Fruit fly (Drosophila melanogaster): ENCODE data around the gene CG5250.
A peak's percentile ranks its signal among the peaks of the same experiment; 100 is the strongest.

CG5250 gene

dm6 chr3R:19274028-19274427 lies 45.0 kb upstream of the CG5250 start (continued):
- no peak for TF ChIP-seq hkb (optimal IDR thresholded peaks at IDR 0.05)
- TF ChIP-seq hkb (GFP tag; IDR thresholded peaks at IDR 0.05), result no peak
- no peak for TF ChIP-seq chif (GFP tag; optimal IDR thresholded peaks at IDR 0.05)
- no peak for TF ChIP-seq kni (GFP tag; optimal IDR thresholded peaks at IDR 0.05)
- TF ChIP-seq emc (GFP tag; optimal IDR thresholded peaks at IDR 0.05), result no peak
- TF ChIP-seq dan (GFP tag; IDR thresholded peaks at IDR 0.05), result no peak
- no peak for TF ChIP-seq Doc2 (GFP tag; IDR thresholded peaks at IDR 0.05)
- no peak for TF ChIP-seq otp (GFP tag; IDR thresholded peaks at IDR 0.05)
- no peak for TF ChIP-seq CG12744 (GFP tag; optimal IDR thresholded peaks at IDR 0.05)
- no peak for TF ChIP-seq HHEX (GFP tag; optimal IDR thresholded peaks at IDR 0.05)
- TF ChIP-seq Dll (GFP tag; IDR thresholded peaks at IDR 0.05; ENCODE audit: partially characterized antibody), result no peak
- TF ChIP-seq eve (GFP tag; optimal IDR thresholded peaks at IDR 0.05), result peak in 1 of 2 experiments; percentile 44
- peak; percentile 32 for TF ChIP-seq CG10267 (tag; optimal IDR thresholded peaks at IDR 0.05)
- no peak for TF ChIP-seq nom (GFP tag; optimal IDR thresholded peaks at IDR 0.05)
- TF ChIP-seq Dbx (GFP tag; IDR thresholded peaks at IDR 0.05), result no peak
- TF ChIP-seq Dad (GFP tag; optimal IDR thresholded peaks at IDR 0.05), result no peak
- no peak for TF ChIP-seq Hmr (GFP tag; optimal IDR thresholded peaks at IDR 0.05)
- TF ChIP-seq Poxn (GFP tag; IDR thresholded peaks at IDR 0.05), result no peak
- TF ChIP-seq Dip2 (GFP tag; IDR thresholded peaks at IDR 0.05), result no peak
- no peak for TF ChIP-seq Scr (GFP tag; IDR thresholded peaks at IDR 0.05; ENCODE audit: partially characterized antibody)
- no peak for TF ChIP-seq ssp (GFP tag; IDR thresholded peaks at IDR 0.05)
- TF ChIP-seq sima (GFP tag; optimal IDR thresholded peaks at IDR 0.05), result no peak
- no peak for TF ChIP-seq Fer1 (GFP tag; optimal IDR thresholded peaks at IDR 0.05)
- TF ChIP-seq CG9437 (GFP tag; optimal IDR thresholded peaks at IDR 0.05), result no peak
- peak; percentile 32 for TF ChIP-seq gsb-n (tag; optimal IDR thresholded peaks at IDR 0.05)
- TF ChIP-seq CG4707 (GFP tag; optimal IDR thresholded peaks at IDR 0.05), result no peak
- TF ChIP-seq CG2202 (tag; optimal IDR thresholded peaks at IDR 0.05), result peak; percentile 27
- TF ChIP-seq pzg (GFP tag; optimal IDR thresholded peaks at IDR 0.05), result no peak
- TF ChIP-seq da (GFP tag; optimal IDR thresholded peaks at IDR 0.05), result no peak
- no peak for TF ChIP-seq ash1 (GFP tag; optimal IDR thresholded peaks at IDR 0.05)
- TF ChIP-seq ara (GFP tag; IDR thresholded peaks at IDR 0.05), result no peak
- no peak for TF ChIP-seq Chrac-16 (GFP tag; optimal IDR thresholded peaks at IDR 0.05)
- TF ChIP-seq CG7556 (GFP tag; optimal IDR thresholded peaks at IDR 0.05), result no peak
- peak; percentile 60 for TF ChIP-seq Xrp1 (GFP tag; IDR thresholded peaks at IDR 0.05)
- TF ChIP-seq slbo (GFP tag; IDR thresholded peaks at IDR 0.05), result no peak
- TF ChIP-seq dysf (GFP tag; IDR thresholded peaks at IDR 0.05), result no peak
- no peak for TF ChIP-seq Nf-YB (GFP tag; optimal IDR thresholded peaks at IDR 0.05)
- TF ChIP-seq Dp (GFP tag; optimal IDR thresholded peaks at IDR 0.05), result no peak
- TF ChIP-seq Nf-YC (tag; optimal IDR thresholded peaks at IDR 0.05), result no peak
- no peak for TF ChIP-seq Mrtf (GFP tag; IDR thresholded peaks at IDR 0.05)
- peak; percentile 24 for TF ChIP-seq CG17385 (GFP tag; optimal IDR thresholded peaks at IDR 0.05)
- TF ChIP-seq CG17328 (GFP tag; IDR thresholded peaks at IDR 0.05), result peak; percentile 36; the same call in 1 of the 2 replicates
- TF ChIP-seq CG42726 (GFP tag; IDR thresholded peaks at IDR 0.05; ENCODE audit: partially characterized antibody), result no peak
- no peak for TF ChIP-seq seq (GFP tag; IDR thresholded peaks at IDR 0.05)
- no peak for TF ChIP-seq stwl (tag; optimal IDR thresholded peaks at IDR 0.05)
- TF ChIP-seq CG2129 (GFP tag; IDR thresholded peaks at IDR 0.05; ENCODE audit: partially characterized antibody), result no peak
- TF ChIP-seq CG31365 (tag; optimal IDR thresholded peaks at IDR 0.05), result no peak
- TF ChIP-seq Nf-YA (GFP tag; IDR thresholded peaks at IDR 0.05), result no peak
- TF ChIP-seq MTF-1 (GFP tag; optimal IDR thresholded peaks at IDR 0.05; ENCODE audit: borderline replicate concordance), result no peak
- 0 out of 3 replicates have a peak, but pooled peaks have one; percentile 33 for TF ChIP-seq CG3726 (GFP tag; IDR thresholded peaks at IDR 0.05)
- TF ChIP-seq CHES-1-like (GFP tag; optimal IDR thresholded peaks at IDR 0.05), result no peak
- TF ChIP-seq Lim3 (GFP tag; IDR thresholded peaks at IDR 0.05), result no peak
